Fruit fly (Drosophila melanogaster) whole organism, embryonic: ENCODE results near the gene CG31778.

Experiments used
- Atf-2 ChIP-seq: fragments of 200-800 bp; sonication (Bioruptor generic); optimal IDR thresholded peaks from 2 replicates; lab custom pipeline; 2016; ENCODE audit warnings: missing biosample characterization, missing genetic modification characterization
- CG10565 ChIP-seq: fragments of 200-800 bp; sonication (Bioruptor generic); optimal IDR thresholded peaks from 3 replicates; lab custom pipeline; 2016; ENCODE audit warnings: missing biosample characterization, mild to moderate bottlenecking, missing genetic modification characterization
- CG11560 ChIP-seq: fragments of 200-800 bp; sonication (Bioruptor generic); IDR thresholded peaks from 3 replicates; pipeline ENCODE4 v1.3.6; 2022; ENCODE audit warnings: missing biosample characterization, missing genetic modification characterization
- CG1233 ChIP-seq: fragments of 200-800 bp; sonication (Bioruptor generic); optimal IDR thresholded peaks from 4 replicates; lab custom pipeline; 2018; ENCODE audit warnings: missing biosample characterization, mild to moderate bottlenecking, missing genetic modification characterization
- CG15601 ChIP-seq: fragments of 200-800 bp; sonication (Bioruptor generic); optimal IDR thresholded peaks from 3 replicates; lab custom pipeline; 2019; ENCODE audit warnings: missing biosample characterization, mild to moderate bottlenecking, missing genetic modification characterization, moderate library complexity
- CG17186 ChIP-seq: fragments of 200-800 bp; sonication (Bioruptor generic); optimal IDR thresholded peaks from 3 replicates; lab custom pipeline; 2017; ENCODE audit warnings: missing biosample characterization, missing genetic modification reagents, missing genetic modification characterization
- CG17385 ChIP-seq: fragments of 200-800 bp; sonication (Bioruptor generic); optimal IDR thresholded peaks from 3 replicates; lab custom pipeline; 2018; ENCODE audit warnings: missing biosample characterization, mild to moderate bottlenecking, missing genetic modification characterization
- CG2202 ChIP-seq: fragments of 200-800 bp; sonication (Bioruptor generic); optimal IDR thresholded peaks from 2 replicates; lab custom pipeline; 2018; ENCODE audit warnings: missing biosample characterization, mild to moderate bottlenecking, missing genetic modification characterization
- CG2678 ChIP-seq: fragments of 200-800 bp; sonication (Bioruptor generic); optimal IDR thresholded peaks from 3 replicates; lab custom pipeline; 2019; ENCODE audit warnings: missing biosample characterization, mild to moderate bottlenecking, missing genetic modification characterization, moderate library complexity
- CG31224 ChIP-seq: fragments of 200-800 bp; sonication (Bioruptor generic); IDR thresholded peaks from 2 replicates; pipeline ENCODE4 v1.3.6; 2022; ENCODE audit warnings: missing biosample characterization, missing genetic modification characterization
- CG4328 ChIP-seq: fragments of 200-800 bp; sonication (Bioruptor generic); optimal IDR thresholded peaks from 3 replicates; lab custom pipeline; 2017; ENCODE audit warnings: missing biosample characterization, missing genetic modification reagents, missing genetic modification characterization
- CG6272 ChIP-seq: fragments of 200-800 bp; sonication (Bioruptor generic); IDR thresholded peaks from 2 replicates; pipeline ENCODE4 v1.3.6; 2022; ENCODE audit warnings: missing biosample characterization, missing genetic modification characterization
- CG6654 ChIP-seq: fragments of 200-800 bp; sonication (Bioruptor generic); optimal IDR thresholded peaks from 2 replicates; lab custom pipeline; 2017; ENCODE audit warnings: missing biosample characterization, mild to moderate bottlenecking, missing genetic modification characterization
- CG6791 ChIP-seq: fragments of 200-800 bp; sonication (Bioruptor generic); IDR thresholded peaks from 3 replicates; pipeline ENCODE4 v1.3.6; 2022; ENCODE audit warnings: missing biosample characterization, missing genetic modification characterization; ENCODE audit not compliant: partially characterized antibody
- CG7271 ChIP-seq: fragments of 200-800 bp; sonication (Bioruptor generic); optimal IDR thresholded peaks from 2 replicates; lab custom pipeline; 2018; ENCODE audit warnings: missing biosample characterization, mild to moderate bottlenecking, missing genetic modification characterization, moderate library complexity
- CG7928 ChIP-seq: fragments of 200-800 bp; sonication (Bioruptor generic); optimal IDR thresholded peaks from 2 replicates; lab custom pipeline; 2017; ENCODE audit warnings: missing biosample characterization, mild to moderate bottlenecking, missing genetic modification characterization
- CG8359 ChIP-seq: fragments of 200-800 bp; sonication (Bioruptor generic); optimal IDR thresholded peaks from 2 replicates; lab custom pipeline; 2017; ENCODE audit warnings: missing biosample characterization, mild to moderate bottlenecking, missing genetic modification characterization, borderline replicate concordance
- CG8765 ChIP-seq: fragments of 200-800 bp; sonication (Bioruptor generic); IDR thresholded peaks from 2 replicates; pipeline ENCODE4 v1.3.6; 2022; ENCODE audit warnings: missing biosample characterization, missing genetic modification characterization
- CG8944 ChIP-seq: fragments of 200-800 bp; sonication (Bioruptor generic); optimal IDR thresholded peaks from 3 replicates; lab custom pipeline; 2016; ENCODE audit warnings: missing biosample characterization, missing genetic modification characterization
- Camta ChIP-seq: fragments of 200-800 bp; sonication (Bioruptor generic); optimal IDR thresholded peaks from 2 replicates; lab custom pipeline; 2016; ENCODE audit warnings: missing biosample characterization, missing genetic modification characterization
- Dek ChIP-seq: fragments of 200-800 bp; sonication (Bioruptor generic); optimal IDR thresholded peaks from 3 replicates; lab custom pipeline; 2019; ENCODE audit warnings: missing biosample characterization, mild to moderate bottlenecking, missing genetic modification characterization, moderate library complexity
- HHEX ChIP-seq: fragments of 200-800 bp; sonication (Bioruptor generic); optimal IDR thresholded peaks from 3 replicates; lab custom pipeline; 2017; ENCODE audit warnings: missing biosample characterization, mild to moderate bottlenecking, missing genetic modification characterization, missing genetic modification reagents
- HLH3B ChIP-seq: fragments of 200-800 bp; sonication (Bioruptor generic); IDR thresholded peaks from 2 replicates; pipeline ENCODE4 v1.3.6; 2022; ENCODE audit warnings: missing biosample characterization, missing genetic modification characterization
- HLH4C ChIP-seq: fragments of 200-800 bp; sonication (Bioruptor generic); IDR thresholded peaks from 3 replicates; pipeline ENCODE4 v1.3.6; 2022; ENCODE audit warnings: missing biosample characterization, missing genetic modification characterization; ENCODE audit not compliant: partially characterized antibody
- Mad ChIP-seq: fragments of 200-800 bp; sonication (Bioruptor generic); optimal IDR thresholded peaks from 2 replicates; lab custom pipeline; 2016; ENCODE audit warnings: missing biosample characterization, missing genetic modification characterization
- Meics ChIP-seq: fragments of 200-800 bp; sonication (Bioruptor generic); optimal IDR thresholded peaks from 2 replicates; lab custom pipeline; 2017; ENCODE audit warnings: missing biosample characterization, mild to moderate bottlenecking, missing genetic modification characterization
- Myb ChIP-seq: fragments of 200-800 bp; sonication (Bioruptor generic); optimal IDR thresholded peaks from 2 replicates; lab custom pipeline; 2016; ENCODE audit warnings: missing biosample characterization, missing genetic modification characterization
- NK7.1 ChIP-seq: fragments of 200-800 bp; sonication (Bioruptor generic); optimal IDR thresholded peaks from 3 replicates; lab custom pipeline; 2016; ENCODE audit warnings: missing biosample characterization, missing genetic modification characterization
- Nf-YA ChIP-seq: fragments of 200-800 bp; sonication (Bioruptor generic); IDR thresholded peaks from 2 replicates; pipeline ENCODE4 v1.3.6; 2022; ENCODE audit warnings: missing biosample characterization, missing genetic modification characterization
- Nf-YB ChIP-seq: fragments of 200-800 bp; sonication (Bioruptor generic); optimal IDR thresholded peaks from 3 replicates; lab custom pipeline; 2019; ENCODE audit warnings: missing biosample characterization, mild to moderate bottlenecking, missing genetic modification characterization, moderate library complexity
- Nf-YC ChIP-seq: fragments of 200-800 bp; optimal IDR thresholded peaks from 3 replicates; lab custom pipeline; 2019; ENCODE audit warnings: missing biosample characterization, mild to moderate bottlenecking, missing genetic modification characterization, moderate library complexity
- Stat92E ChIP-seq, 3 experiments: fragments of >200 bp in 2 of 3; fragments of 200-800 bp in 1 of 3; sonication (Bioruptor generic) in 1 of 3; optimal IDR thresholded peaks; 2 replicates each; lab custom pipeline; 2017 to 2019; ENCODE audit warnings: missing biosample characterization in 3 of 3, missing genetic modification characterization in 3 of 3, mild to moderate bottlenecking in 1 of 3, moderate library complexity in 1 of 3
- Tbp ChIP-seq: fragments of >200 bp; optimal IDR thresholded peaks from 2 replicates; lab custom pipeline; 2018; ENCODE audit warnings: missing biosample characterization, missing genetic modification characterization
- Usf ChIP-seq: fragments of 200-800 bp; sonication (Bioruptor generic); optimal IDR thresholded peaks from 2 replicates; lab custom pipeline; 2017; ENCODE audit warnings: missing genotype, missing biosample characterization, missing genetic modification characterization
- ab ChIP-seq: fragments of 200-800 bp; sonication (Bioruptor generic); optimal IDR thresholded peaks from 2 replicates; lab custom pipeline; 2016; ENCODE audit warnings: missing biosample characterization, missing genetic modification characterization
- cad ChIP-seq: fragments of >200 bp; optimal IDR thresholded peaks from 2 replicates; lab custom pipeline; 2017; ENCODE audit warnings: missing biosample characterization, missing genetic modification characterization
- chinmo ChIP-seq: fragments of 200-800 bp; sonication (Bioruptor generic); IDR thresholded peaks from 4 replicates; pipeline ENCODE4 v1.3.6; 2022; ENCODE audit warnings: missing biosample characterization, missing genetic modification characterization; ENCODE audit not compliant: partially characterized antibody
- corto ChIP-seq: fragments of 200-800 bp; sonication (Bioruptor generic); optimal IDR thresholded peaks from 2 replicates; lab custom pipeline; 2016; ENCODE audit warnings: missing biosample characterization, mild to moderate bottlenecking, missing genetic modification characterization, moderate library complexity
- emc ChIP-seq: fragments of 200-800 bp; sonication (Bioruptor generic); optimal IDR thresholded peaks from 2 replicates; lab custom pipeline; 2016; ENCODE audit warnings: missing biosample characterization, missing genetic modification characterization
- ems ChIP-seq: fragments of 200-800 bp; sonication (Bioruptor generic); optimal IDR thresholded peaks from 3 replicates; lab custom pipeline; 2016; ENCODE audit warnings: missing biosample characterization, missing genetic modification characterization
- fd102C ChIP-seq: fragments of 200-800 bp; sonication (Bioruptor generic); optimal IDR thresholded peaks from 2 replicates; lab custom pipeline; 2018; ENCODE audit warnings: missing biosample characterization, mild to moderate bottlenecking, missing genetic modification characterization, moderate library complexity
- gsb ChIP-seq: fragments of 200-800 bp; sonication (Bioruptor generic); IDR thresholded peaks from 2 replicates; pipeline ENCODE4 v1.3.6; 2022; ENCODE audit warnings: missing biosample characterization, missing genetic modification characterization
- lab ChIP-seq: fragments of 200-800 bp; sonication (Bioruptor generic); optimal IDR thresholded peaks from 3 replicates; lab custom pipeline; 2017; ENCODE audit warnings: missing biosample characterization, missing genetic modification characterization, mild to moderate bottlenecking, moderate library complexity, missing genetic modification reagents
- maf-S ChIP-seq: fragments of 200-800 bp; sonication (Bioruptor generic); optimal IDR thresholded peaks from 2 replicates; lab custom pipeline; 2016; ENCODE audit warnings: missing biosample characterization, missing genetic modification characterization
- oc ChIP-seq: fragments of 200-800 bp; sonication (Bioruptor generic); optimal IDR thresholded peaks from 2 replicates; lab custom pipeline; 2018; ENCODE audit warnings: missing biosample characterization, mild to moderate bottlenecking, missing genetic modification characterization, moderate library complexity
- pita ChIP-seq: fragments of 200-800 bp; sonication (Bioruptor generic); optimal IDR thresholded peaks from 2 replicates; lab custom pipeline; 2017; ENCODE audit warnings: missing biosample characterization, mild to moderate bottlenecking, missing genetic modification characterization
- run ChIP-seq: fragments of 200-800 bp; sonication (Bioruptor generic); optimal IDR thresholded peaks from 3 replicates; lab custom pipeline; 2018; ENCODE audit warnings: missing biosample characterization, mild to moderate bottlenecking, missing genetic modification characterization
- sd ChIP-seq: fragments of 200-800 bp; sonication (Bioruptor generic); optimal IDR thresholded peaks from 3 replicates; lab custom pipeline; 2018; ENCODE audit warnings: missing biosample characterization, mild to moderate bottlenecking, missing genetic modification characterization, moderate library complexity
- tna ChIP-seq: fragments of 200-800 bp; sonication (Bioruptor generic); IDR thresholded peaks from 2 replicates; pipeline ENCODE4 v1.3.6; 2022; ENCODE audit warnings: missing biosample characterization, missing genetic modification characterization; ENCODE audit not compliant: partially characterized antibody
- usp ChIP-seq: fragments of >200 bp; optimal IDR thresholded peaks from 2 replicates; lab custom pipeline; 2017; ENCODE audit warnings: missing biosample characterization, missing genetic modification characterization
- wdn ChIP-seq: fragments of 200-800 bp; sonication (Bioruptor generic); IDR thresholded peaks from 2 replicates; pipeline ENCODE4 v1.3.6; 2022; ENCODE audit warnings: missing biosample characterization, missing genetic modification characterization

Gene CG31778

DNA sequence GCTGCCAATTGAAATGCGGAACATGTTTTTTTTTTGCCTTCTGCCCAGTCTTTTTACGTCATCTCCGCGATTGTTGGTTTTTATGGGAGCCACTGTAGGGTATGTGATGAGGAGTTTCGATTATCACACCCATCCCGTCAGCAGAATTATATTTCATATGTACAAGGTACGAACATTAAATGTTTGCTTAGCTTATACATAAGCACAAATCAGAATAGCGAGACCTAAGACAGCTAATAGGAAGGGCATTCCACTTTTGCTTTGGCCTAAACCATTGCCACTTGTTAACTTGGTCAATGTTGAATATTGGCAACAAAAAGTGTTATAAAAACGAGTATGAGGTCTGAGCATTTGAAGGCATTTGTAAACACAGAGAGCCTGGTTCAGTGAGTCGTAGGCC lies 2.0 kb downstream of the CG31778 start, which contains the start of gene CG2816 (continued):
- TF ChIP-seq Dek (tag; lab: Kevin White, UChicago), result peak; percentile 76
- TF ChIP-seq Mad, result peak; percentile 11
- peak; percentile 63 for TF ChIP-seq lab
- peak; percentile 63 for TF ChIP-seq Atf-2
- TF ChIP-seq Stat92E (GFP tag; optimal IDR thresholded peaks at IDR 0.05; lab: Kevin White, UChicago), result no peak
- no peak for TF ChIP-seq fd102C (GFP tag; lab: Kevin White, UChicago)
- no peak for TF ChIP-seq Nf-YC
- TF ChIP-seq NK7.1 (GFP tag; lab: Kevin White, UChicago), result peak; percentile 18
- TF ChIP-seq CG8765, result no peak
- no peak for TF ChIP-seq pita (GFP tag; lab: Kevin White, UChicago)
- no peak for TF ChIP-seq CG6791
- TF ChIP-seq Usf, result peak; percentile 72
- TF ChIP-seq CG1233 (GFP tag; lab: Kevin White, UChicago), result no peak
- peak; percentile 34 for TF ChIP-seq corto (GFP tag; lab: Kevin White, UChicago)
- TF ChIP-seq ab (GFP tag; lab: Kevin White, UChicago), result peak; percentile 47
- TF ChIP-seq cad (GFP tag; lab: Kevin White, UChicago), result no peak
- no peak for TF ChIP-seq CG8359 (GFP tag; lab: Kevin White, UChicago)
- TF ChIP-seq HHEX (GFP tag; lab: Kevin White, UChicago), result peak; percentile 35
- no peak for TF ChIP-seq CG10565 (GFP tag; lab: Kevin White, UChicago)
- TF ChIP-seq CG2678 (tag; lab: Kevin White, UChicago), result peak; percentile 66
- peak; percentile 81; the same call in 1 of the 2 replicates for TF ChIP-seq wdn
- TF ChIP-seq CG2202 (tag; lab: Kevin White, UChicago), result no peak
- no peak for TF ChIP-seq CG31224 (GFP tag; lab: Robert Waterston, UW)
- no peak for TF ChIP-seq HLH4C (GFP tag; lab: Robert Waterston, UW)
- TF ChIP-seq ems (GFP tag; lab: Kevin White, UChicago), result peak; percentile 68
- TF ChIP-seq CG8944 (GFP tag; lab: Kevin White, UChicago), result peak; percentile 58
- TF ChIP-seq Myb (GFP tag; lab: Kevin White, UChicago), result peak; percentile 72
- no peak for TF ChIP-seq tna (GFP tag; lab: Robert Waterston, UW)
- peak; percentile 44 for TF ChIP-seq Meics
- peak; percentile 75 for TF ChIP-seq CG11560 (tag; lab: Robert Waterston, UW)
- TF ChIP-seq Nf-YA (GFP tag; lab: Robert Waterston, UW), result no peak
- TF ChIP-seq CG17385 (GFP tag; lab: Kevin White, UChicago), result peak; percentile 45
- peak; percentile 8 for TF ChIP-seq CG15601
- TF ChIP-seq CG7271 (tag; lab: Kevin White, UChicago), result no peak
- TF ChIP-seq oc (tag; lab: Kevin White, UChicago), result no peak
- TF ChIP-seq CG6272, result no peak
- TF ChIP-seq emc (GFP tag; lab: Kevin White, UChicago), result no peak
- TF ChIP-seq CG17186, result no peak
- no peak for TF ChIP-seq CG6654 (GFP tag; lab: Kevin White, UChicago)
- peak; percentile 57 for TF ChIP-seq HLH3B (GFP tag; lab: Robert Waterston, UW)
- 0 out of 2 replicates have a peak, but pooled peaks have one; percentile 17 for TF ChIP-seq gsb (GFP tag; lab: Robert Waterston, UW)
- no peak for TF ChIP-seq Tbp (GFP tag; lab: Kevin White, UChicago)
- no peak for TF ChIP-seq CG4328
- TF ChIP-seq sd (tag; lab: Kevin White, UChicago), result peak; percentile 61
- TF ChIP-seq Camta (GFP tag; lab: Kevin White, UChicago), result peak; percentile 70
- no peak for TF ChIP-seq CG7928 (GFP tag; lab: Kevin White, UChicago)
- no peak for TF ChIP-seq Nf-YB (GFP tag; lab: Kevin White, UChicago)
- TF ChIP-seq chinmo (GFP tag; lab: Robert Waterston, UW), result 0 out of 4 replicates have a peak, but pooled peaks have one; percentile 40
- TF ChIP-seq usp, result no peak
- peak; percentile 84 for TF ChIP-seq maf-S (GFP tag; lab: Kevin White, UChicago)
- no peak for TF ChIP-seq run (tag; lab: Kevin White, UChicago)
